Worm (Caenorhabditis elegans): Measurements from ENCODE around the gene ctl-1.
"Not testable (repeated sequence)": the region's sequence is repeated elsewhere in the genome, so short reads cannot be mapped to it uniquely, and the experiment has no call there.

Gene ctl-1

ce11 chrII:14306160-14306559 is at the start of gene ctl-1:
Gene ctl-1 (minus strand): TSS chrII:14306260.
- not testable (repeated sequence) for TF ChIP-seq egl-5 (tag; optimal IDR thresholded peaks at IDR 0.05); sea-2 (GFP tag; optimal IDR thresholded peaks at IDR 0.05); nhr-77 (tag; optimal IDR thresholded peaks at IDR 0.05)

- TF ChIP-seq fos-1 (tag; optimal IDR thresholded peaks at IDR 0.05) (no peak), pha-4 (tag; optimal IDR thresholded peaks at IDR 0.05) (no peak), ztf-11 (tag; optimal IDR thresholded peaks at IDR 0.05) (no peak), R02D3.7 (tag; optimal IDR thresholded peaks at IDR 0.05) (no peak), snpc-4 (tag; optimal IDR thresholded peaks at IDR 0.05) (no peak), eor-1 (tag; optimal IDR thresholded peaks at IDR 0.05) (no peak), lin-15B (tag; optimal IDR thresholded peaks at IDR 0.05) (no peak), elt-1 (tag; optimal IDR thresholded peaks at IDR 0.05) (no peak), mml-1 (tag; optimal IDR thresholded peaks at IDR 0.05) (no peak), nhr-11 (tag; optimal IDR thresholded peaks at IDR 0.05) (no peak)
Observed at ce11 chrII:14351352-14351751, 45.3 kb upstream of the ctl-1 start.

ce11 chrII:14350768-14351167 is 44.7 kb upstream of the ctl-1 start:
- TF ChIP-seq nhr-25 (tag; optimal IDR thresholded peaks at IDR 0.05) (peak; percentile 40), unc-62 (GFP tag; optimal IDR thresholded peaks at IDR 0.05) (no peak), ama-1 (optimal IDR thresholded peaks at IDR 0.05) (peak; percentile 72), ceh-9 (tag; optimal IDR thresholded peaks at IDR 0.05) (no peak)

ce11 chrII:14349356-14349923 is 43.4 kb upstream of the ctl-1 start, which contains the start of the genes Y54G11A.17, lin-7 and elof-1:
Gene Y54G11A.17 (minus strand): TSS chrII:14349406.
Gene lin-7 (minus strand): TSS chrII:14349406.
Gene elof-1 (plus strand): TSS chrII:14349738.
- TF ChIP-seq snpc-4 (tag; optimal IDR thresholded peaks at IDR 0.05) (peak; percentile 91), egl-27 (tag; optimal IDR thresholded peaks at IDR 0.05) (no peak), ZK546.5 (tag; optimal IDR thresholded peaks at IDR 0.05) (peak; percentile 85), lin-15B (tag; optimal IDR thresholded peaks at IDR 0.05) (peak; percentile 92), pqm-1 (tag; optimal IDR thresholded peaks at IDR 0.05) (peak; percentile 80), skn-1 (tag; optimal IDR thresholded peaks at IDR 0.05) (peak; percentile 77), nhr-67 (tag; optimal IDR thresholded peaks at IDR 0.05) (peak; percentile 21), nhr-43 (tag; optimal IDR thresholded peaks at IDR 0.05; ENCODE audit: poor library complexity, severe bottlenecking) (peak; percentile 51), egl-5 (tag; optimal IDR thresholded peaks at IDR 0.05) (peak; percentile 97), ceh-28 (tag; optimal IDR thresholded peaks at IDR 0.05) (peak; percentile 31), tbx-2 (tag; optimal IDR thresholded peaks at IDR 0.05) (peak; percentile 23), lsy-12 (tag; optimal IDR thresholded peaks at IDR 0.05) (peak; percentile 78), elt-1 (tag; optimal IDR thresholded peaks at IDR 0.05) (no peak), ztf-4 (tag; optimal IDR thresholded peaks at IDR 0.05) (no peak), lin-39 (tag; optimal IDR thresholded peaks at IDR 0.05) (peak; percentile 98), mml-1 (tag; optimal IDR thresholded peaks at IDR 0.05) (no peak), nhr-28 (tag; optimal IDR thresholded peaks at IDR 0.05) (no peak), ceh-16 (tag; optimal IDR thresholded peaks at IDR 0.05) (no peak), sea-2 (GFP tag; optimal IDR thresholded peaks at IDR 0.05) (no peak), nhr-25 (tag; optimal IDR thresholded peaks at IDR 0.05) (peak; percentile 81), aly-2 (tag; optimal IDR thresholded peaks at IDR 0.05) (no peak), ama-1 (optimal IDR thresholded peaks at IDR 0.05) (peak; percentile 92), pha-4 (tag; optimal IDR thresholded peaks at IDR 0.05) (peak; percentile 95), nfya-1 (tag; optimal IDR thresholded peaks at IDR 0.05; ENCODE audit: insufficient read depth) (peak; percentile 99), hmg-11 (tag; optimal IDR thresholded peaks at IDR 0.05) (peak; percentile 92), nhr-77 (tag; optimal IDR thresholded peaks at IDR 0.05) (peak; percentile 55), R02D3.7 (tag; optimal IDR thresholded peaks at IDR 0.05) (peak; percentile 32), fkh-10 (GFP tag; optimal IDR thresholded peaks at IDR 0.05) (peak; percentile 63), nhr-76 (tag; optimal IDR thresholded peaks at IDR 0.05) (peak; percentile 9), eor-1 (tag; optimal IDR thresholded peaks at IDR 0.05) (no peak), nhr-23 (tag; optimal IDR thresholded peaks at IDR 0.05) (peak; percentile 88), jun-1 (tag; optimal IDR thresholded peaks at IDR 0.05) (peak; percentile 68), elt-2 (tag; optimal IDR thresholded peaks at IDR 0.05) (peak; percentile 46)

Data from whole organism, L3 larva.